Worm (Caenorhabditis elegans) whole organism, L2 larva: ENCODE data around the gene F42A10.6.
A peak's percentile ranks its signal among the peaks of the same experiment; 100 is the strongest.

Experiments used
- C34F6.9 ChIP-seq: fragments of 150-350 bp; optimal IDR thresholded peaks from 2 replicates; lab custom pipeline; 2014; ENCODE audit warnings: missing biosample characterization, missing genetic modification characterization
- F13H6.1 ChIP-seq: sonication (generic microtip); optimal IDR thresholded peaks from 2 replicates; lab custom pipeline; 2016; ENCODE audit warnings: missing genetic modification characterization, missing compliant biosample characterization
- R02D3.7 ChIP-seq: fragments of 150-350 bp; optimal IDR thresholded peaks from 2 replicates; lab custom pipeline; 2014; ENCODE audit warnings: missing biosample characterization, missing genetic modification characterization
- Y55F3AM.14 ChIP-seq: fragments of 200-800 bp; sonication (Bioruptor generic); optimal IDR thresholded peaks from 2 replicates; lab custom pipeline; 2018; ENCODE audit warnings: mild to moderate bottlenecking, missing genetic modification characterization, missing compliant biosample characterization
- ZK546.5 ChIP-seq: sonication (generic microtip); optimal IDR thresholded peaks from 2 replicates; lab custom pipeline; 2017; ENCODE audit warnings: missing biosample characterization, missing genetic modification characterization
- alr-1 ChIP-seq: fragments of 150-350 bp; optimal IDR thresholded peaks from 2 replicates; lab custom pipeline; 2014; ENCODE audit warnings: missing biosample characterization, missing genetic modification characterization
- aly-2 ChIP-seq: fragments of 150-350 bp; optimal IDR thresholded peaks from 2 replicates; lab custom pipeline; 2014; ENCODE audit warnings: missing biosample characterization, missing genetic modification characterization
- ama-1 ChIP-seq: fragments of 150-350 bp; optimal IDR thresholded peaks from 2 replicates; lab custom pipeline; 2018; ENCODE audit warnings: inconsistent platforms
- blmp-1 ChIP-seq: sonication (generic microtip); optimal IDR thresholded peaks from 2 replicates; lab custom pipeline; 2017; ENCODE audit warnings: missing genetic modification characterization, mild to moderate bottlenecking, missing compliant biosample characterization, antibody characterized with exemption, moderate library complexity; ENCODE audit not compliant: insufficient read depth
- ceh-16 ChIP-seq: fragments of 150-350 bp; optimal IDR thresholded peaks from 2 replicates; lab custom pipeline; 2014; ENCODE audit warnings: missing biosample characterization, missing genetic modification characterization
- ceh-82 ChIP-seq: fragments of 150-350 bp; optimal IDR thresholded peaks from 2 replicates; lab custom pipeline; 2014; ENCODE audit warnings: missing biosample characterization, missing genetic modification characterization
- crh-2 ChIP-seq: sonication (generic microtip); optimal IDR thresholded peaks from 2 replicates; lab custom pipeline; 2017; ENCODE audit warnings: missing biosample characterization, missing genetic modification characterization
- dmd-4 ChIP-seq: sonication (generic microtip); optimal IDR thresholded peaks from 2 replicates; lab custom pipeline; 2017; ENCODE audit warnings: missing biosample characterization, missing genetic modification characterization
- egl-27 ChIP-seq: sonication (generic microtip); optimal IDR thresholded peaks from 3 replicates; lab custom pipeline; 2017; ENCODE audit warnings: missing biosample characterization, missing genetic modification reagents, missing genetic modification characterization
- elt-1 ChIP-seq: fragments of 150-350 bp; optimal IDR thresholded peaks from 2 replicates; lab custom pipeline; 2014; ENCODE audit warnings: missing biosample characterization, missing genetic modification characterization
- elt-3 ChIP-seq: sonication (generic microtip); optimal IDR thresholded peaks from 2 replicates; lab custom pipeline; 2017; ENCODE audit warnings: missing biosample characterization, missing genetic modification characterization
- fos-1 ChIP-seq: fragments of 150-350 bp; optimal IDR thresholded peaks from 2 replicates; lab custom pipeline; 2014; ENCODE audit warnings: missing biosample characterization, missing genetic modification characterization
- lin-11 ChIP-seq: fragments of 150-350 bp; sonication (generic microtip); optimal IDR thresholded peaks from 2 replicates; lab custom pipeline; 2014; ENCODE audit warnings: missing biosample characterization, missing genetic modification characterization, inconsistent platforms, mixed read lengths
- lin-39 ChIP-seq: fragments of 150-350 bp; optimal IDR thresholded peaks from 2 replicates; lab custom pipeline; 2014; ENCODE audit warnings: missing biosample characterization, missing genetic modification reagents, missing genetic modification characterization
- mbf-1 ChIP-seq: sonication (generic microtip); optimal IDR thresholded peaks from 2 replicates; lab custom pipeline; 2017; ENCODE audit warnings: missing biosample characterization, missing genetic modification characterization
- mdl-1 ChIP-seq, 2 experiments: fragments of 150-350 bp in 1 of 2; sonication (generic microtip) in 1 of 2; optimal IDR thresholded peaks; 2 replicates each; lab custom pipeline; 2017; ENCODE audit warnings: missing biosample characterization in 2 of 2, missing genetic modification characterization in 2 of 2
- nhr-10 ChIP-seq: sonication (generic microtip); optimal IDR thresholded peaks from 2 replicates; lab custom pipeline; 2017; ENCODE audit warnings: missing biosample characterization, missing genetic modification characterization
- nhr-11 ChIP-seq: fragments of 150-350 bp; optimal IDR thresholded peaks from 2 replicates; lab custom pipeline; 2014; ENCODE audit warnings: missing biosample characterization, missing genetic modification characterization
- nhr-12 ChIP-seq: fragments of 150-350 bp; optimal IDR thresholded peaks from 2 replicates; lab custom pipeline; 2014; ENCODE audit warnings: missing biosample characterization, missing genetic modification characterization
- nhr-129 ChIP-seq: fragments of 150-350 bp; optimal IDR thresholded peaks from 2 replicates; lab custom pipeline; 2014; ENCODE audit warnings: missing biosample characterization, missing genetic modification characterization
- nhr-21 ChIP-seq: fragments of 150-350 bp; optimal IDR thresholded peaks from 2 replicates; lab custom pipeline; 2014; ENCODE audit warnings: missing biosample characterization, missing genetic modification characterization
- nhr-23 ChIP-seq: fragments of 150-350 bp; optimal IDR thresholded peaks from 2 replicates; lab custom pipeline; 2014; ENCODE audit warnings: missing biosample characterization, missing genetic modification reagents, missing genetic modification characterization
- nhr-237 ChIP-seq: fragments of 150-350 bp; optimal IDR thresholded peaks from 2 replicates; lab custom pipeline; 2014; ENCODE audit warnings: missing biosample characterization, missing genetic modification characterization
- nhr-25 ChIP-seq: fragments of 150-350 bp; sonication (generic microtip); optimal IDR thresholded peaks from 3 replicates; lab custom pipeline; 2014; ENCODE audit warnings: missing biosample characterization, missing genetic modification characterization
- nhr-77 ChIP-seq: fragments of 150-350 bp; optimal IDR thresholded peaks from 2 replicates; lab custom pipeline; 2014; ENCODE audit warnings: missing biosample characterization, missing genetic modification characterization
- sem-4 ChIP-seq: fragments of 150-350 bp; optimal IDR thresholded peaks from 2 replicates; lab custom pipeline; 2014; ENCODE audit warnings: missing biosample characterization, missing genetic modification reagents, missing genetic modification characterization
- sma-3 ChIP-seq: sonication (generic microtip); optimal IDR thresholded peaks from 2 replicates; lab custom pipeline; 2016; ENCODE audit warnings: missing genetic modification reagents, missing genetic modification characterization, missing compliant biosample characterization
- sma-9 ChIP-seq, 2 experiments: fragments of 150-350 bp in 1 of 2; sonication (generic microtip) in 1 of 2; optimal IDR thresholded peaks; 2 replicates each; lab custom pipeline; 2014 to 2016; ENCODE audit warnings: missing genetic modification characterization in 2 of 2, mild to moderate bottlenecking in 1 of 2, missing biosample characterization in 1 of 2, missing compliant biosample characterization in 1 of 2, missing genetic modification reagents in 1 of 2, moderate library complexity in 1 of 2
- unc-55 ChIP-seq: fragments of 150-350 bp; sonication (generic microtip); optimal IDR thresholded peaks from 3 replicates; lab custom pipeline; 2014; ENCODE audit warnings: missing biosample characterization, missing genetic modification reagents, missing genetic modification characterization
- unc-62 ChIP-seq: fragments of 150-350 bp; optimal IDR thresholded peaks from 2 replicates; lab custom pipeline; 2014; ENCODE audit warnings: missing biosample characterization, missing genetic modification reagents, missing genetic modification characterization
- zag-1 ChIP-seq: fragments of 150-350 bp; optimal IDR thresholded peaks from 2 replicates; lab custom pipeline; 2014; ENCODE audit warnings: missing biosample characterization, missing genetic modification characterization
- ztf-1 ChIP-seq: fragments of 200-800 bp; sonication (Bioruptor generic); conservative IDR thresholded peaks from 2 replicates; pipeline ENCODE4 v1.3.6; 2022; ENCODE audit warnings: missing genetic modification characterization, missing compliant biosample characterization
- ztf-11 ChIP-seq: sonication (generic microtip); optimal IDR thresholded peaks from 2 replicates; lab custom pipeline; 2017; ENCODE audit warnings: missing biosample characterization, missing genetic modification characterization
- ztf-4 ChIP-seq: fragments of 150-350 bp; optimal IDR thresholded peaks from 2 replicates; lab custom pipeline; 2014; ENCODE audit warnings: missing biosample characterization, missing genetic modification characterization

The F42A10.6 gene

ce11 chrIII:6170038-6170437, 6.6 kb downstream of the F42A10.6 start (continued):
- no peak for TF ChIP-seq unc-62 (GFP tag; lab: Kevin White, UChicago)
- TF ChIP-seq dmd-4 (tag; lab: Kevin White, UChicago): no peak
- TF ChIP-seq, all 48 proteins: peak for 11

ce11 chrIII:6168497-6169227, 8.0 kb downstream of the F42A10.6 start, which contains the start of gene efk-1:
Gene efk-1, minus strand, starts transcription at chrIII:6168547.
- TF ChIP-seq crh-2 (tag; lab: Kevin White, UChicago): peak; percentile 36
- peak; percentile 21 for TF ChIP-seq C34F6.9 (tag; lab: Kevin White, UChicago)
- TF ChIP-seq nhr-129 (tag; lab: Kevin White, UChicago): peak; percentile 42
- no peak for TF ChIP-seq sma-3 (GFP tag; lab: Kevin White, UChicago)
- no peak for TF ChIP-seq nhr-10 (tag; lab: Kevin White, UChicago)
- TF ChIP-seq ama-1 (lab: Kevin White, UChicago): peak; percentile 20

- TF ChIP-seq nhr-237 (tag; lab: Kevin White, UChicago): no peak
- no peak for TF ChIP-seq sma-3 (GFP tag; lab: Kevin White, UChicago)
Observed at ce11 chrIII:6166634-6167033, 10.0 kb downstream of the F42A10.6 start.

- TF ChIP-seq blmp-1 (tag; lab: Kevin White, UChicago): no peak
- no peak for TF ChIP-seq elt-1
- TF ChIP-seq elt-3 (tag; lab: Kevin White, UChicago): no peak
- TF ChIP-seq ztf-1 (GFP tag; lab: Robert Waterston, UW): no peak
- no peak for TF ChIP-seq sma-3 (GFP tag; lab: Kevin White, UChicago)
- TF ChIP-seq crh-2 (tag; lab: Kevin White, UChicago): no peak
- no peak for TF ChIP-seq unc-55 (GFP tag; lab: Kevin White, UChicago)
- no peak for TF ChIP-seq nhr-25 (tag; lab: Kevin White, UChicago)
- no peak for TF ChIP-seq C34F6.9 (tag; lab: Kevin White, UChicago)
- TF ChIP-seq mbf-1 (tag; lab: Kevin White, UChicago): no peak
- TF ChIP-seq mdl-1 (tag; optimal IDR thresholded peaks at IDR 0.05; lab: Kevin White, UChicago): no peak
- TF ChIP-seq nhr-77 (tag; lab: Kevin White, UChicago): no peak
- no peak for TF ChIP-seq nhr-21
- TF ChIP-seq ztf-11 (tag; lab: Kevin White, UChicago): no peak
- TF ChIP-seq alr-1 (tag; lab: Kevin White, UChicago): no peak
- no peak for TF ChIP-seq sma-9 (GFP tag; optimal IDR thresholded peaks at IDR 0.05; lab: Kevin White, UChicago)
- TF ChIP-seq sma-9 (tag; optimal IDR thresholded peaks at IDR 0.05; lab: Kevin White, UChicago): no peak
- TF ChIP-seq nhr-10 (tag; lab: Kevin White, UChicago): no peak
- TF ChIP-seq egl-27 (tag; lab: Kevin White, UChicago): no peak
- no peak for TF ChIP-seq fos-1 (tag; lab: Kevin White, UChicago)
Observed at ce11 chrIII:6165240-6165639, 11.4 kb downstream of the F42A10.6 start.

ce11 chrIII:6164253-6164971, 12.2 kb downstream of the F42A10.6 start, which contains the start of gene F42A10.9:
Gene F42A10.9, plus strand, starts transcription at chrIII:6164573.
- TF ChIP-seq nhr-21 (no peak), sma-9 (GFP tag; optimal IDR thresholded peaks at IDR 0.05; lab: Kevin White, UChicago) (peak; percentile 35), sma-9 (tag; optimal IDR thresholded peaks at IDR 0.05; lab: Kevin White, UChicago) (no peak), nhr-25 (tag; lab: Kevin White, UChicago) (peak; percentile 5), nhr-12 (tag; lab: Kevin White, UChicago) (no peak), egl-27 (tag; lab: Kevin White, UChicago) (no peak), F13H6.1 (tag; lab: Kevin White, UChicago) (no peak), ztf-1 (GFP tag; lab: Robert Waterston, UW) (no peak), zag-1 (tag; lab: Kevin White, UChicago) (no peak), mdl-1 (tag; optimal IDR thresholded peaks at IDR 0.05; lab: Kevin White, UChicago) (no peak), nhr-11 (tag; lab: Kevin White, UChicago) (no peak), fos-1 (tag; lab: Kevin White, UChicago) (peak; percentile 34), ztf-4 (tag; lab: Kevin White, UChicago) (no peak), mbf-1 (tag; lab: Kevin White, UChicago) (no peak), crh-2 (tag; lab: Kevin White, UChicago) (peak; percentile 0), Y55F3AM.14 (GFP tag; lab: Kevin White, UChicago) (no peak), R02D3.7 (no peak), ceh-82 (tag; lab: Kevin White, UChicago) (no peak), lin-39 (tag; lab: Kevin White, UChicago) (no peak), nhr-237 (tag; lab: Kevin White, UChicago) (no peak), ama-1 (lab: Kevin White, UChicago) (peak; percentile 86), aly-2 (tag; lab: Kevin White, UChicago) (no peak), nhr-10 (tag; lab: Kevin White, UChicago) (no peak), alr-1 (tag; lab: Kevin White, UChicago) (no peak), nhr-23 (tag; lab: Kevin White, UChicago) (no peak), ceh-16 (tag; lab: Kevin White, UChicago) (no peak), sem-4 (tag; lab: Kevin White, UChicago) (no peak), unc-62 (GFP tag; lab: Kevin White, UChicago) (no peak), lin-11 (tag; lab: Kevin White, UChicago) (no peak), elt-1 (no peak), ZK546.5 (tag; lab: Kevin White, UChicago) (no peak), nhr-129 (tag; lab: Kevin White, UChicago) (peak; percentile 34)
